Worm (Caenorhabditis elegans) whole organism, early embryonic: ENCODE results near the gene mltn-12.

Source experiments
- B0310.2 ChIP-seq: sonication (generic microtip); optimal IDR thresholded peaks from 2 replicates; lab custom pipeline; 2016; ENCODE audit warnings: mild to moderate bottlenecking, missing genetic modification characterization, missing compliant biosample characterization
- F13C5.2 ChIP-seq: sonication (generic microtip); optimal IDR thresholded peaks from 2 replicates; lab custom pipeline; 2017; ENCODE audit warnings: mild to moderate bottlenecking, missing genetic modification characterization, inconsistent platforms, missing compliant biosample characterization
- ama-1 ChIP-seq: fragments of 150-350 bp; optimal IDR thresholded peaks from 2 replicates; lab custom pipeline; 2014
- tbx-37 ChIP-seq: fragments of 200-800 bp; sonication (Bioruptor generic); conservative IDR thresholded peaks from 2 replicates; pipeline ENCODE4 v1.3.6; 2022; ENCODE audit warnings: missing genetic modification reagents, missing genetic modification characterization, missing compliant biosample characterization

DNA sequence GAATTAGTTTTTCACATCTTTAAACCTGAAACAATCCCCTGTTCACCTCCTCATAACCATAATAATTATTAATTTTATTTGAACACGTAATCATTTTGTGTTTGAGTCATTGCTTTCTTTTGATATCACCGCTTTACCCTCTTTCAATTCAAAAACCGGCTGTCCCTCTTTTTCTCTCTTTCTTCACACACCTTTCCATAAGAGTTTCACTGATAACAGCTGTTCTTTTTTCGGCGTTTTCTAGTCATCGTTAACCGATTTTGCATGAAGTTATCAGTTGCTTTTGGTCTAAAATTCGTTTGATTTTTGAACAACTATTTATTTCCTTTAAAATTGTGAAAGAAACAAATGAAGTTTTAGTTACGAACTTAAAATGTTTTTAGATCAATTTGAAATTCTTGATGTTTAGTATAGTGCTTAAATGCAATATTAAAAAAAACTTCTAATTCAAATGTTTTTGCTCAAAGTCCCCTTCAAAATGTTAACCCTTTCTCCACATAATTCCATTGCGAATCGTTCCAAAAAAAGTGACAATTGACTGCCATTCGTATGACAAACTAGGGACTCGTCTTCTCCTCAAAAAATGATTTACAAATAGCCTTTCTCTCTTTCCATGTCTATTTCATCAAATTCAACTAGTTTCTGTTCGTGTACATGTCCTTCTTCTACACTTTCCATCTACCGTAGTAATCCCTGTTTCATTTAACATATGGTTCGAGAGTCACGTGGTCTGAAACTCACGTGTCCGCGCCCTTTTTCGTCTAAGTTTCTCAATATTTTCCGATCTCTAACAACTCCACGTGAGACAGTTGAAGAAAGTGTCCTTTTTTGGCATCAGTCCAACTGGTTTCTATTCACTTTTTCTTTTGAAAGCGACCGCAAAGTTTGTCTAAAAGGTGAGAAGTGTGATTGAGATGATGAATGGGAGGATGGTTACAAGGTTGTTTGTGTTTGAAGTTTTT lies 43.5 kb upstream of the mltn-12 start:
- TF ChIP-seq ama-1 (lab: Kevin White, UChicago) (no peak), F13C5.2 (tag; lab: Kevin White, UChicago) (no peak), B0310.2 (no peak), tbx-37 (GFP tag; lab: Robert Waterston, UW) (no peak)
